Worm (Caenorhabditis elegans): ENCODE data around the gene F38B6.6.

ce11 chrX:6669366-6669765, 20.5 kb downstream of the F38B6.6 start:
- no peak for TF ChIP-seq rpc-1 (optimal IDR thresholded peaks at IDR 0.05)
- TF ChIP-seq rpc-1 (tag; optimal IDR thresholded peaks at IDR 0.05), result no peak
- no peak for TF ChIP-seq B0019.2 (GFP tag; conservative IDR thresholded peaks at IDR 0.05)
- TF ChIP-seq F10E7.11 (tag; optimal IDR thresholded peaks at IDR 0.05), result no peak
- TF ChIP-seq zfh-2 (GFP tag; conservative IDR thresholded peaks at IDR 0.05), result no peak
- TF ChIP-seq F55B11.4 (tag; optimal IDR thresholded peaks at IDR 0.05; ENCODE audit: borderline replicate concordance, insufficient read depth), result no peak

Measured in whole organism, young adult.